Fruit fly (Drosophila melanogaster) Kc167 (cell line): ENCODE measurements around the gene CG6769.

Experiments used
- Myc ChIP-seq: fragments of >200 bp; optimal IDR thresholded peaks from 2 replicates; lab custom pipeline; 2017; ENCODE audit warnings: missing external identifiers
- Sin3A ChIP-seq: fragments of >200 bp; optimal IDR thresholded peaks from 2 replicates; lab custom pipeline; 2018; ENCODE audit warnings: missing external identifiers
- h ChIP-seq: fragments of >200 bp; optimal IDR thresholded peaks from 3 replicates; lab custom pipeline; 2018; ENCODE audit warnings: missing external identifiers
- insv ChIP-seq: fragments of >200 bp; optimal IDR thresholded peaks from 3 replicates; lab custom pipeline; 2018; ENCODE audit warnings: missing external identifiers
- psq ChIP-seq: fragments of >200 bp; optimal IDR thresholded peaks from 2 replicates; lab custom pipeline; 2017; ENCODE audit warnings: missing external identifiers
- ttk ChIP-seq: sonication (Bioruptor generic); optimal IDR thresholded peaks from 2 replicates; lab custom pipeline; 2017; ENCODE audit warnings: missing external identifiers

Gene CG6769

DNA sequence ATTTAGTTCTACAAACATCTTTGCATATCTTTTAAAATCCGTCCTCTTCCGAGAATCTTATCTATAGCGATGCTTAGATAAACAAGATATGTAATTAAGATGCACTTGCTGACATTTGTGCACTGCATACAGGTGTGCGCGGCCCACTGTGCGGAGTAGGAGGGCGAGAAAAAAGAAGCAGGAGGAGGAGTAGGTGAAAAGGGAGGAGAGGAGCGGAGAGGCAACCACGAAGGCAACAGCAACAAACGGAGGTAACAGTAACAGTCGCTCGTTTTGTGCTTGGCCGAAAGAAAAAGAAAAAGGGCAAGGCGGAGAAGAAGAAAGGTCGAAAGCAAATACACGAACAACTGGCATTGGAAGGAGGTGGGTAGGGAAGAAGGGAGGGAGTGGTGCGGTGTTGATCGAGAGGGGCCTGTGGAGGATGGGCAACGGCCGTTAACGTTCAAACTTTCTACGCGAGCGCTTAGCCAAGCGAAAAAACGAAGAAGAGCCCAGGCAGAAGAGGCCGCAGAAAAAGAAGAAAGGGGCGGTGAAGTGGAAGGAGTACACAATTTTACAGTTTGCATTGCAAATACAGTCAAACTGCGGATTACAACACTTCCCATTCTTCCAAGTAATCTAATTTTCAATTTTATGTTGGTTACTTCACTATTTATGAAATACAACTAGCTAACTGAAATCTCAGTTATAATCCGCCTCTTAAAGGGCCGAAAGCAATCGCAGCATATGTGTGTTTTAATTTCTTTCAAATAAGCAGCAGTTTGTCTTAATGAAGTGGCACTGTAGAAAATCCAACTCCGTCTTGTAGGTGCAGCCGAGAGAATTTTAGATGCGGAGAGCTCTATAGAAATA, 28.4 kb upstream of the CG6769 start:
- TF ChIP-seq ttk (lab: Kevin White, UChicago) (no peak), Myc (lab: Kevin White, UChicago) (no peak), Sin3A (lab: Kevin White, UChicago) (no peak), insv (no peak), h (lab: Kevin White, UChicago) (no peak), psq (lab: Kevin White, UChicago) (no peak)

DNA sequence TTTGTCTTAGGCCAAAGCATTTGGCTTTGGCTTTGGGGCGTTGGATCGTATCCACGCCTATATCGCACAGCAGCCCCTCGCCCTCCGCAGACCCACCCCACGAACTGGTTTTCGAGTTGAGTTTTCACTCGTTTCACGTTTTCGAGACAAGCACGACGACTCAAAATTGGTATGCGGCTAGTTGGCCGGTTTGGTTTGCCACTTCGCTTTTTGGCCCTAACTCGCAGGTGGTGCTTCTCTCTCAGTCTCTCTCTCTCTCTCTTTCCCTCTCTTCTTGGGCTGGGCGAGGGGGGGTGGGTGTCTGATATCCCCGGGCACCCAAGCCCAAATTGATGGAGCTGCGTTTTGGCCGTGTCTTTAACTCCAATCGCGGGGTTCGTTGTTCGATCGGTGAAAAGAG, 26.8 kb upstream of the CG6769 start:
- TF ChIP-seq Myc (lab: Kevin White, UChicago) (no peak), psq (lab: Kevin White, UChicago) (no peak), insv (no peak), ttk (lab: Kevin White, UChicago) (no peak), h (lab: Kevin White, UChicago) (no peak), Sin3A (lab: Kevin White, UChicago) (no peak)

DNA sequence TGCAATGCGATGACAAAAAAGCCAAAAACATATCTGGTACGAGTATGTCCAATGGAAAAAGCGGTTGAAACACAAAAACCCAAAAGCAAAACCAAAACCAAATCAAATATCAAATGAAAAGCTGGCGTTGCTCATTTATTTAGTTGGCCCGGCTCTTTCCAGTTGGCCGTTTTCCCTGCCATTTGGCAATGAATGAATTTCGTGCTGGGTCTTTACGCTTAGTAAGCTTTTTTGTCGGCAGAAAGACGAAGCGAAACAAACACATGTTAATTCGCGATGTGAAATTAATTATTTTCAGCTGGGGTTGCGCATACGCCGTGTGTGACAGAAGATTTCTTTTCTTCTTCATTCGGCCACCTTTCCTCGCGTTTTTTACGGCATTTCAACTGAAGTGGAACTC, 26.0 kb upstream of the CG6769 start:
- TF ChIP-seq insv (no peak), psq (lab: Kevin White, UChicago) (no peak), ttk (lab: Kevin White, UChicago) (no peak), Sin3A (lab: Kevin White, UChicago) (no peak), Myc (lab: Kevin White, UChicago) (no peak), h (lab: Kevin White, UChicago) (no peak)

DNA sequence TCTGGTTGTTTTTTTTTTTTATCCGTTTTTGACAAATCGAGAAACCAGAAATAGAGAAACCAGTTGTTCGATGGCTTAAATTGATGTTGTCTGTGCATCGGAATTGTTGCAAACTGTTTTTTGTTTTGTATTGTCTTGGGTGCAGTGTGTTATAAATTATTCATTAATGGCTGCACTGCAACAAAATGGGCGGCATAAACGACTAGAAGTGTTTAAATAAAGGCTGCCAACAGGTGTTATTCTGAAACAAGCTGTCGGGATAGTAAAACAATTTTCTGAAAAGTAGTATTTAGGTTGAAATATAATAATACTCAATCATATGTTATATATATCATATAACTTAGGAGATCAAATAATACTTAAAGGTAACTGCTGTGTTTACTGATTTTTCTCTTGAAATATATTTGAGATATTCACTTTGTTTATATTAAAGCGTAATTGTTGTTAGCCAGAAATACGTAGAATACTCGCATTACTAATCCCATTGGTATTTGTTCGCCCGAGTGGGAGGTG, 24.3 kb upstream of the CG6769 start:
- TF ChIP-seq Sin3A (lab: Kevin White, UChicago) (no peak), psq (lab: Kevin White, UChicago) (no peak), Myc (lab: Kevin White, UChicago) (no peak), ttk (lab: Kevin White, UChicago) (no peak), h (lab: Kevin White, UChicago) (no peak), insv (no peak)

DNA sequence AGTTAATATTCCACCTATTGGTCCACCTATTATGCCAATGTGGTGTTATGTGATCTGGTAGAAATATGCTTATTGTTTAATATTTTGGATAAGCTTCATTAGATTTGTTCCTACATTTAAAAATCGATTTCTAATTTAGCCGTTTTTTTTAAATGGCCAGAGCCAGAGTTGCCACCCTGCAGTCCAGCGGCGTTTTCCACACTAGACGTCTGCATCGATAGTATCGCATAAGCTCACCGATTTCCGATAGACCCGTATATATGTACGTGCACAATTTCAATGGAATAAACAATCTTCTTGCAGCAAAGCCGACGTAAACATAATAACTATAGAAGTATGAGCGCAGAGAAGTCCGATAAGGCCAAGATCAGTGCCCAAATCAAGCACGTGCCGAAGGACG, 18.9 kb upstream of the CG6769 start, which contains the start of gene Taf9:
Gene Taf9, plus strand, starts transcription at position 239 of the 400 bp plus-strand sequence.
- TF ChIP-seq psq (lab: Kevin White, UChicago) (no peak), Myc (lab: Kevin White, UChicago) (no peak), insv (no peak)

DNA sequence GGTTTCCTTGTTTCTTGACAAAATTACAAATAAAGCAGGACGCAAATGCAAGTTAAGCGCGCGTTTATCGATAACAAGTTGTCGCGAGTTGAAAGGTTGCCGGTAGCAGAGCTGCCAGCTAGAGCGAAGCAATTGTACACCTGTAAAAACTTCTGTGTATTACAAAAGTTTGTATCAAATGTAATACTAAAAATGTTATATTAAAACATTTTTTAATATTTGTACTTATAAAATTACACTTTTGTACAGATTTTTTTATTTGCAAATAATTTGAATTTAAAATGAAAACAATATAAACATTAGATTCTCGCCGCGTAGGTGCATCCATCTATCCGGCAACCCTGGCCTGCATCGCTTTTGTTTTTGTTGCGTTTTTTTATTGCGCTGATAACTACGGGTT, 16.2 kb upstream of the CG6769 start, which contains the start of the genes CG8142 and Ucp4A:
Gene CG8142, minus strand, starts transcription at position 82 of the 400 bp plus-strand sequence.
Gene Ucp4A, plus strand, starts transcription at position 327 of the 400 bp plus-strand sequence.
- no peak for TF ChIP-seq psq (lab: Kevin White, UChicago)
- TF ChIP-seq ttk (lab: Kevin White, UChicago), result no peak
- TF ChIP-seq Sin3A (lab: Kevin White, UChicago), result no peak
- TF ChIP-seq Myc (lab: Kevin White, UChicago), result no peak
- no peak for TF ChIP-seq insv
- TF ChIP-seq h (lab: Kevin White, UChicago), result no peak

DNA sequence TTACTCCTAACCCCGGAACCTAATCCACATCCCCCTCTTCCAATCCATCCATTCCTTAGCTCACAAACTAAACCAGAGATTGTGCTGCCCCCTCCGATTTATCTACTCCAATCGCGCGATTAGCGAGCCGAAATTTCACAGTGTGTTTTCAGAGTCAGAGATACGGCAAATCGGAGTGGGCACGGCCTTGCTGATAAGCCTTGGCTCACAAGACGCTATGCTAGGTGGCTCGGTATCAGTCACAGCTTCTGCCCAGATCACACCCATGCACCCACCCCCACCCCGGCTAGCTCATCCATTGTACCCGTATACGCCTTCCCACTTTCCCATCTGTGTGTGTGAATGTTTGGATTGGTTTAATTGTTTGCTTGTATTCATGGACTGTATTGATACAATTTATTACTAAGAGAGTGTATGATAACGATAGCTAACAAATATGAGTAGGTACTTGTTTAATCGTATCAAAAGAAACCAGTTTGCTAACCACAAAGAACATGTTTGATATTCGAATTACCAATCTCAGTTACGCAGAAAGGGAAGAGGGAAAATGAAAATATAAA, 14.9 kb upstream of the CG6769 start:
- TF ChIP-seq h (lab: Kevin White, UChicago) (no peak), Sin3A (lab: Kevin White, UChicago) (no peak), insv (no peak), Myc (lab: Kevin White, UChicago) (no peak), psq (lab: Kevin White, UChicago) (no peak), ttk (lab: Kevin White, UChicago) (no peak)

DNA sequence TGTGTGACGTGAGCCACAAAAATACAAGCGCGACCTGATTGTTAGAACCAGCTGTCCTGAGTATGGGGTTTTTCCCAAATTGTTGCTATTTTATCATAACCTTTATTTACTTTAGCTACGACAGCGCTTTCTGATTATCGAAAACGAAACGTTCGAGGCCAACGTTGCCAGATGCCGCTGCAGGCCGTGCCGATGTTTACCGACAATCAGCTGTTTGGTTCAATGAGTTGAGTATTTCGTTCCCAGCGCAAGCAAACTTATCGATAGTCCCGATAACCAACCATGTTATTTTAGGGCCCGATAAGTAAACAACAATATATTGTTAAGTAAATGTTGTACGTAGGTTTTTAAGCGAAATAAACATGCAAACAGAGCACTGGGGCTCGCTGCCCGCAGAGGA, 10.6 kb upstream of the CG6769 start, which contains the start of the genes CG15814 and Spt7:
Gene CG15814, minus strand, starts transcription at position 164 of the 400 bp plus-strand sequence.
Gene Spt7, plus strand, starts transcription at position 282 of the 400 bp plus-strand sequence.
- TF ChIP-seq h (lab: Kevin White, UChicago), result peak; percentile 22
- TF ChIP-seq Myc (lab: Kevin White, UChicago), result no peak

DNA sequence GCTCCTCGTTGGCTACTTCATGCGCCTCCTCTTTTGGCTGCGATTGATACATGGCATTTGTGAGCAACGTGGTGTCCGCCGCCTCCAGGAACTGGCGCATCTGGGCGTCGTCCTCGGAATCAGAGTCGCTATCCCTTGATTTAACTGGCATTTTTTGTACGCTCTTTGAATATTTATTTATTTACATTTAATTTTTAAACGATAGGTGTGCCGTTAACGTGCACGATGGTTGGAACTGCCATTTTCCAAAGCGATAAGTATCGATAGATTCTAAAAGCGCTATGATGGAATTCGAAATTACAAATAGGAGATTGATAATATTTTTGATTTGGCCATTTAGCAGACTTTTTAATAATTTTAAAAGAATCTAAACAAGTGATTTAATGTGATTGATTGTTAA, 8.3 kb upstream of the CG6769 start, which contains the start of gene CG32554:
Gene CG32554, minus strand, starts transcription at position 229 of the 400 bp plus-strand sequence.
- TF ChIP-seq h (lab: Kevin White, UChicago) (no peak), Sin3A (lab: Kevin White, UChicago) (no peak), psq (lab: Kevin White, UChicago) (no peak), Myc (lab: Kevin White, UChicago) (no peak), insv (no peak), ttk (lab: Kevin White, UChicago) (no peak)

DNA sequence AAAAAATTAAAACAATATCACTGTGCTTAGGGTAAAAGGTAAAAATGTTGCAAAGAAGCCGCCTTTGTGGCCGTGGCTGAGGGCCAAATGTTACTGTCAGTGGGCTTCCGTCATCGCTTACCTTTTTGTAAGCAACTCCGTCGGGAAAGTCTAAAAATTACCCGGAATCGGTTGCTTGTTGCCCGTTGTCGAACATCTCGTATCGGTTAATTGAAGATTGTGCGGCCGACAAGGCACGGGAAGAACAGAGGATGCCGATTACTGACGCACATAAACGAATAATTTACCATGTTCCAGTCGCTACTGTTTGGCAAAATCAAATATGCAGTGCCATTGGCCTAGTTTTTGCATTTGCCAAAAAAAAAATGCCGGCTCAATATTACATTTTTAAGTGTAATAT, 4.8 kb upstream of the CG6769 start, which contains the start of gene Mco4:
Gene Mco4, minus strand, starts transcription at position 101 of the 400 bp plus-strand sequence.
- TF ChIP-seq Sin3A (lab: Kevin White, UChicago) (no peak), psq (lab: Kevin White, UChicago) (no peak), h (lab: Kevin White, UChicago) (no peak), Myc (lab: Kevin White, UChicago) (no peak), ttk (lab: Kevin White, UChicago) (no peak), insv (no peak)

DNA sequence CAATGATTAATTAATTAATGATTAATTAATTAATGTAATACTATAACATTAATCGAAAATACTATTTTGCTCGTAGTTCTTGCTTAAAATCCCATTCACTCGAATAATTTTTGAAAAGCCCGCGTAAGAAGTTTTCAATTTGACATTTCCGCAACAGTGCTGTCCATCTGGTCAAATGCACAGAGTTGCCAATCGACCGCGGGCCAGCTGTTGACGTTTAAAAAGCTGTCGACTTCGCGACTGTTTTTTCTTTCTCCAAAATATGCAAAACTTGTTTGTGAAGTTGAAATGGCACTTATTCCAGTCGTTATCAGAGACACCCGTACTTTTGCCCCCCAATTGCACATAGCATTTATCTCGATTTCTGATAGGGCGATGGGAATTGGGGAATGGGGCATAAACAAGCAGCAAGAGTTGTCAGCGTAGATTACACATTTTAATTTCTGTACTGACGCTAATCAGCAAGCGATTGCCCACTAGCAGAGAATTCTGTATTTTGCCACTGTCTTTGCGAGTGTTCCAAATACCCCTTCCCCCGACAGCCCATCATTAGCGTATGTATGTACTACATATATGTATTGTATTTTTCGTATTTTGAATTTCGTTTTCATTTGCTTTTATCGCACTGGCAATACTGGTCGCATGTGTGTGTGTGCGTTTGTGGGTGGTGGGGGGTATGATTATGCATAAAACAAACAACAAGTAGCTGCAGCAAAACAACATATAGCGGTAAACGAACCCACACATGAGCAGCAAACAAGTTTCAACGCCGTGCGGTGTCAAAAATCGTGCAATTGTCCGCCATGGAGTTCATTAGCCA, 4.1 kb upstream of the CG6769 start, which contains the start of gene Srx:
Gene Srx, plus strand, starts transcription at position 517 of the 820 bp plus-strand sequence.
- TF ChIP-seq insv (no peak), ttk (lab: Kevin White, UChicago) (no peak), Myc (lab: Kevin White, UChicago) (no peak), h (lab: Kevin White, UChicago) (no peak), Sin3A (lab: Kevin White, UChicago) (no peak)
